Fruit fly (Drosophila melanogaster) whole organism, embryonic: ENCODE data around the gene CG13609.

Experiments used
- ATbp ChIP-seq: fragments of 200-800 bp; sonication (Bioruptor generic); optimal IDR thresholded peaks from 2 replicates; lab custom pipeline; 2017; ENCODE audit warnings: missing biosample characterization, mild to moderate bottlenecking, missing genetic modification characterization, missing genetic modification reagents
- Abd-B ChIP-seq: fragments of 200-800 bp; sonication (Bioruptor generic); optimal IDR thresholded peaks from 2 replicates; lab custom pipeline; 2018; ENCODE audit warnings: missing biosample characterization, mild to moderate bottlenecking, missing genetic modification characterization, moderate library complexity
- Ada2b ChIP-seq: fragments of 200-800 bp; sonication (Bioruptor generic); IDR thresholded peaks from 2 replicates; pipeline ENCODE4 v1.3.6; 2022; ENCODE audit warnings: missing biosample characterization, missing genetic modification characterization
- Asciz ChIP-seq: fragments of 200-800 bp; sonication (Bioruptor generic); optimal IDR thresholded peaks from 2 replicates; lab custom pipeline; 2017; ENCODE audit warnings: missing biosample characterization, mild to moderate bottlenecking, missing genetic modification characterization, missing genetic modification reagents
- Bdp1 ChIP-seq: fragments of 200-800 bp; sonication (Bioruptor generic); optimal IDR thresholded peaks from 3 replicates; lab custom pipeline; 2016; ENCODE audit warnings: missing biosample characterization, missing genetic modification characterization
- CG10274 ChIP-seq: fragments of 200-800 bp; sonication (Bioruptor generic); optimal IDR thresholded peaks from 3 replicates; lab custom pipeline; 2017; ENCODE audit warnings: missing biosample characterization, mild to moderate bottlenecking, missing genetic modification characterization
- CG12155 ChIP-seq: fragments of 200-800 bp; sonication (Bioruptor generic); optimal IDR thresholded peaks from 3 replicates; lab custom pipeline; 2016; ENCODE audit warnings: missing biosample characterization, missing genetic modification characterization
- CG12236 ChIP-seq: fragments of 200-800 bp; sonication (Bioruptor generic); optimal IDR thresholded peaks from 2 replicates; lab custom pipeline; 2016; ENCODE audit warnings: missing biosample characterization, missing genetic modification characterization
- CG12659 ChIP-seq: fragments of 200-800 bp; sonication (Bioruptor generic); optimal IDR thresholded peaks from 3 replicates; lab custom pipeline; 2017; ENCODE audit warnings: mild to moderate bottlenecking, missing biosample characterization, missing genetic modification reagents, missing genetic modification characterization
- CG12942 ChIP-seq: fragments of 200-800 bp; sonication (Bioruptor generic); optimal IDR thresholded peaks from 3 replicates; lab custom pipeline; 2016; ENCODE audit warnings: missing biosample characterization, missing genetic modification characterization
- CG14050 ChIP-seq: fragments of 200-800 bp; sonication (Bioruptor generic); IDR thresholded peaks from 3 replicates; pipeline ENCODE4 v1.3.6; 2022; ENCODE audit warnings: missing biosample characterization, missing genetic modification characterization
- CG15011 ChIP-seq: fragments of 200-800 bp; sonication (Bioruptor generic); optimal IDR thresholded peaks from 3 replicates; lab custom pipeline; 2018; ENCODE audit warnings: missing biosample characterization, mild to moderate bottlenecking, missing genetic modification characterization
- CG18011 ChIP-seq: fragments of 200-800 bp; sonication (Bioruptor generic); optimal IDR thresholded peaks from 2 replicates; lab custom pipeline; 2017; ENCODE audit warnings: missing biosample characterization, missing genetic modification characterization, mild to moderate bottlenecking, moderate library complexity, missing genotype
- CG31365 ChIP-seq: fragments of 200-800 bp; sonication (Bioruptor generic); optimal IDR thresholded peaks from 2 replicates; lab custom pipeline; 2018; ENCODE audit warnings: missing biosample characterization, mild to moderate bottlenecking, missing genetic modification characterization
- CG32532 ChIP-seq: fragments of 200-800 bp; sonication (Bioruptor generic); IDR thresholded peaks from 2 replicates; pipeline ENCODE4 v1.3.6; 2022; ENCODE audit warnings: missing biosample characterization, missing genetic modification characterization
- CG3847 ChIP-seq: fragments of 200-800 bp; sonication (Bioruptor generic); IDR thresholded peaks from 2 replicates; pipeline ENCODE4 v1.3.6; 2022; ENCODE audit warnings: missing biosample characterization, missing genetic modification characterization
- CG3995 ChIP-seq: fragments of 200-800 bp; sonication (Bioruptor generic); optimal IDR thresholded peaks from 3 replicates; lab custom pipeline; 2016; ENCODE audit warnings: missing biosample characterization, missing genetic modification characterization
- CG7839 ChIP-seq: fragments of 200-800 bp; sonication (Bioruptor generic); optimal IDR thresholded peaks from 3 replicates; lab custom pipeline; 2018; ENCODE audit warnings: missing biosample characterization, mild to moderate bottlenecking, missing genetic modification characterization, moderate library complexity
- CG7928 ChIP-seq: fragments of 200-800 bp; sonication (Bioruptor generic); optimal IDR thresholded peaks from 2 replicates; lab custom pipeline; 2017; ENCODE audit warnings: missing biosample characterization, mild to moderate bottlenecking, missing genetic modification characterization
- CG7963 ChIP-seq: fragments of 200-800 bp; sonication (Bioruptor generic); IDR thresholded peaks from 3 replicates; pipeline ENCODE4 v1.3.6; 2022; ENCODE audit warnings: missing biosample characterization, missing genetic modification characterization; ENCODE audit not compliant: partially characterized antibody
- CG9932 ChIP-seq: fragments of 200-800 bp; sonication (Bioruptor generic); IDR thresholded peaks from 2 replicates; pipeline ENCODE4 v1.3.6; 2022; ENCODE audit warnings: missing biosample characterization, missing genetic modification characterization
- Deaf1 ChIP-seq: fragments of 200-800 bp; optimal IDR thresholded peaks from 3 replicates; lab custom pipeline; 2019; ENCODE audit warnings: missing biosample characterization, mild to moderate bottlenecking, missing genetic modification characterization, moderate library complexity
- Dek ChIP-seq: fragments of 200-800 bp; sonication (Bioruptor generic); optimal IDR thresholded peaks from 3 replicates; lab custom pipeline; 2019; ENCODE audit warnings: missing biosample characterization, mild to moderate bottlenecking, missing genetic modification characterization, moderate library complexity
- Drgx ChIP-seq: fragments of 200-800 bp; sonication (Bioruptor generic); IDR thresholded peaks from 2 replicates; pipeline ENCODE4 v1.3.6; 2022; ENCODE audit warnings: missing biosample characterization, missing genetic modification characterization
- ERR ChIP-seq: fragments of 200-800 bp; sonication (Bioruptor generic); optimal IDR thresholded peaks from 2 replicates; lab custom pipeline; 2016; ENCODE audit warnings: missing biosample characterization, missing genetic modification characterization
- Mes4 ChIP-seq: fragments of 200-800 bp; sonication (Bioruptor generic); optimal IDR thresholded peaks from 2 replicates; lab custom pipeline; 2016; ENCODE audit warnings: missing biosample characterization, missing genetic modification characterization
- NfI ChIP-seq: fragments of 200-800 bp; sonication (Bioruptor generic); optimal IDR thresholded peaks from 3 replicates; lab custom pipeline; 2018; ENCODE audit warnings: missing biosample characterization, mild to moderate bottlenecking, missing genetic modification characterization, moderate library complexity
- Rfx ChIP-seq: fragments of 200-800 bp; sonication (Bioruptor generic); IDR thresholded peaks from 2 replicates; pipeline ENCODE4 v1.3.6; 2022; ENCODE audit warnings: missing biosample characterization, missing genetic modification characterization
- abd-A ChIP-seq: fragments of 200-800 bp; sonication (Bioruptor generic); optimal IDR thresholded peaks from 3 replicates; lab custom pipeline; 2019; ENCODE audit warnings: missing biosample characterization, mild to moderate bottlenecking, missing genetic modification characterization, moderate library complexity
- az2 ChIP-seq: fragments of 200-800 bp; sonication (Bioruptor generic); optimal IDR thresholded peaks from 3 replicates; lab custom pipeline; 2016; ENCODE audit warnings: missing biosample characterization, missing genetic modification characterization
- btn ChIP-seq: fragments of 200-800 bp; sonication (Bioruptor generic); optimal IDR thresholded peaks from 2 replicates; lab custom pipeline; 2016; ENCODE audit warnings: missing biosample characterization, missing genetic modification characterization
- cad ChIP-seq: fragments of >200 bp; optimal IDR thresholded peaks from 2 replicates; lab custom pipeline; 2017; ENCODE audit warnings: missing biosample characterization, missing genetic modification characterization
- ci ChIP-seq: fragments of 200-800 bp; sonication (Bioruptor generic); IDR thresholded peaks from 3 replicates; pipeline ENCODE4 v1.3.6; 2022; ENCODE audit warnings: missing biosample characterization, missing genetic modification characterization
- crol ChIP-seq: fragments of 200-800 bp; sonication (Bioruptor generic); IDR thresholded peaks from 2 replicates; pipeline ENCODE4 v1.3.6; 2022; ENCODE audit warnings: missing biosample characterization, missing genetic modification characterization
- dysf ChIP-seq: fragments of 200-800 bp; sonication (Bioruptor generic); IDR thresholded peaks from 3 replicates; pipeline ENCODE4 v1.3.6; 2022; ENCODE audit warnings: missing biosample characterization, missing genetic modification characterization
- gem ChIP-seq: fragments of 200-800 bp; sonication (Bioruptor generic); optimal IDR thresholded peaks from 2 replicates; lab custom pipeline; 2019; ENCODE audit warnings: missing biosample characterization, mild to moderate bottlenecking, missing genetic modification characterization, moderate library complexity
- inv ChIP-seq: fragments of 200-800 bp; sonication (Bioruptor generic); IDR thresholded peaks from 2 replicates; pipeline ENCODE4 v1.3.6; 2022; ENCODE audit warnings: missing biosample characterization, missing genetic modification characterization; ENCODE audit not compliant: partially characterized antibody
- knrl ChIP-seq: fragments of 200-800 bp; sonication (Bioruptor generic); IDR thresholded peaks from 3 replicates; pipeline ENCODE4 v1.3.6; 2022; ENCODE audit warnings: missing biosample characterization, missing genetic modification characterization; ENCODE audit not compliant: partially characterized antibody
- luna ChIP-seq: fragments of 200-800 bp; sonication (Bioruptor generic); optimal IDR thresholded peaks from 2 replicates; lab custom pipeline; 2016; ENCODE audit warnings: missing biosample characterization, missing genetic modification characterization
- nerfin-2 ChIP-seq: fragments of 200-800 bp; sonication (Bioruptor generic); IDR thresholded peaks from 2 replicates; pipeline ENCODE4 v1.3.6; 2022; ENCODE audit warnings: missing biosample characterization, missing genetic modification characterization; ENCODE audit not compliant: partially characterized antibody
- pzg ChIP-seq: fragments of 200-800 bp; sonication (Bioruptor generic); optimal IDR thresholded peaks from 3 replicates; lab custom pipeline; 2018; ENCODE audit warnings: missing biosample characterization, mild to moderate bottlenecking, missing genetic modification characterization, moderate library complexity
- ro ChIP-seq: fragments of 200-800 bp; sonication (Bioruptor generic); IDR thresholded peaks from 2 replicates; pipeline ENCODE4 v1.3.6; 2022; ENCODE audit warnings: missing biosample characterization, missing genetic modification characterization
- seq ChIP-seq: fragments of 200-800 bp; sonication (Bioruptor generic); IDR thresholded peaks from 2 replicates; pipeline ENCODE4 v1.3.6; 2022; ENCODE audit warnings: missing biosample characterization, missing genetic modification characterization
- sisA ChIP-seq: fragments of 200-800 bp; sonication (Bioruptor generic); IDR thresholded peaks from 2 replicates; pipeline ENCODE4 v1.3.6; 2022; ENCODE audit warnings: missing biosample characterization, missing genetic modification characterization
- sob ChIP-seq: fragments of 200-800 bp; sonication (Bioruptor generic); IDR thresholded peaks from 2 replicates; pipeline ENCODE4 v1.3.6; 2022; ENCODE audit warnings: missing biosample characterization, missing genetic modification characterization
- sqz ChIP-seq: fragments of 200-800 bp; sonication (Bioruptor generic); optimal IDR thresholded peaks from 3 replicates; lab custom pipeline; 2018; ENCODE audit warnings: missing biosample characterization, mild to moderate bottlenecking, missing genetic modification characterization
- ssp ChIP-seq: fragments of 200-800 bp; sonication (Bioruptor generic); IDR thresholded peaks from 2 replicates; pipeline ENCODE4 v1.3.6; 2022; ENCODE audit warnings: missing biosample characterization, missing genetic modification characterization
- sug ChIP-seq: fragments of 200-800 bp; optimal IDR thresholded peaks from 2 replicates; lab custom pipeline; 2019; ENCODE audit warnings: missing biosample characterization, mild to moderate bottlenecking, missing genetic modification characterization, moderate library complexity
- trh ChIP-seq: fragments of 200-800 bp; sonication (Bioruptor generic); optimal IDR thresholded peaks from 2 replicates; lab custom pipeline; 2016; ENCODE audit warnings: missing biosample characterization, missing genetic modification characterization
- twi ChIP-seq: fragments of 200-800 bp; optimal IDR thresholded peaks from 2 replicates; lab custom pipeline; 2019; ENCODE audit warnings: missing biosample characterization, mild to moderate bottlenecking, missing genetic modification characterization, moderate library complexity
- z ChIP-seq: fragments of 200-800 bp; sonication (Bioruptor generic); IDR thresholded peaks from 3 replicates; pipeline ENCODE4 v1.3.6; 2022; ENCODE audit warnings: missing biosample characterization, missing genetic modification characterization

Gene CG13609

DNA sequence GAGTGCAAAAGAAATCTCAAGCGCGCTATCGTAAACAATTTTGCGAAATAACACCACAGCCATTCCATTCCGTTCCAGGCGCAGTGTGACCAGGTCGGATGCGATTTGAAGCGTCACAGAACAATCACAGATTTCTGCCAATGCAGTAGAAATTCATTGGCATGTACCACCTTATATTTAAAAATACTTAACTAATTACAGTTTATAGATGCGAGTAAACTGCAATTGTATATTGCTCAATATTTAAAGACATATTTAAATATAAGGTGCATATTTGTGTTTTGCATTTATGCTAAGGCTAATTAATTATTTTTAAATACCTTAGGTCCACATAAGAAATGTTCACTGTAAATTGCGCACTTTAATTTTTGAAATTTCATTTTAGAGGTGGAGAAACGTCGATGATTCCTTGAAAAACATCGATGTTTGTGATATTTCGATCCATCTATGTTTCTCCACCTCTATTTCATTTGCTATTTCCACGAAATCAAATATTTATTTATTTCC, 33.4 kb upstream of the CG13609 start, which contains the start of the genes SMC6 and CG6204 (continued):
- peak; percentile 19; the same call in 1 of the 3 replicates for TF ChIP-seq knrl (GFP tag; lab: Robert Waterston, UW)
- no peak for TF ChIP-seq z (GFP tag; lab: Robert Waterston, UW)
- peak; percentile 95 for TF ChIP-seq sob (GFP tag; lab: Robert Waterston, UW)
- TF ChIP-seq Rfx (GFP tag; lab: Robert Waterston, UW), result peak; percentile 97
- peak; percentile 84 for TF ChIP-seq sqz (GFP tag; lab: Kevin White, UChicago)
- TF ChIP-seq sisA (GFP tag; lab: Robert Waterston, UW), result peak; percentile 95
- TF ChIP-seq Dek (tag; lab: Kevin White, UChicago), result peak; percentile 94
- peak; percentile 96 for TF ChIP-seq CG12659 (GFP tag; lab: Kevin White, UChicago)
- TF ChIP-seq Mes4 (GFP tag; lab: Kevin White, UChicago), result peak; percentile 58
- TF ChIP-seq CG12155 (GFP tag; lab: Kevin White, UChicago), result peak; percentile 92
- TF ChIP-seq CG7839 (tag; lab: Kevin White, UChicago), result peak; percentile 97
- TF ChIP-seq abd-A (tag; lab: Kevin White, UChicago), result no peak
- peak; percentile 96 for TF ChIP-seq CG32532 (GFP tag; lab: Robert Waterston, UW)
- TF ChIP-seq CG10274 (GFP tag; lab: Kevin White, UChicago), result peak; percentile 75
- TF ChIP-seq CG31365, result peak; percentile 73
- TF ChIP-seq Asciz, result peak; percentile 85
- TF ChIP-seq CG7928 (GFP tag; lab: Kevin White, UChicago), result peak; percentile 66
- peak; percentile 90 for TF ChIP-seq CG14050
- peak; percentile 97 for TF ChIP-seq dysf (GFP tag; lab: Robert Waterston, UW)
- peak; percentile 64 for TF ChIP-seq ERR
- peak; percentile 78 for TF ChIP-seq ro
- peak; percentile 92 for TF ChIP-seq ci (GFP tag; lab: Robert Waterston, UW)
- no peak for TF ChIP-seq cad (GFP tag; lab: Kevin White, UChicago)
- peak; percentile 51; the same call in 1 of the 2 replicates for TF ChIP-seq inv (GFP tag; lab: Robert Waterston, UW)
- peak; percentile 97 for TF ChIP-seq CG9932 (GFP tag; lab: Robert Waterston, UW)
- TF ChIP-seq twi, result peak; percentile 91
- peak; percentile 96 for TF ChIP-seq CG3847 (GFP tag; lab: Robert Waterston, UW)
- peak; percentile 66 for TF ChIP-seq CG12236 (GFP tag; lab: Kevin White, UChicago)
- TF ChIP-seq sug (tag; lab: Kevin White, UChicago), result peak; percentile 93
- TF ChIP-seq trh (GFP tag; lab: Kevin White, UChicago), result peak; percentile 78
- TF ChIP-seq Ada2b (GFP tag; lab: Robert Waterston, UW), result peak; percentile 94
- TF ChIP-seq crol (GFP tag; lab: Robert Waterston, UW), result no peak; the same call in 1 of the 2 replicates
- TF ChIP-seq NfI (GFP tag; lab: Kevin White, UChicago), result peak; percentile 93
- peak; percentile 92 for TF ChIP-seq seq
- TF ChIP-seq az2 (GFP tag; lab: Kevin White, UChicago), result peak; percentile 90
- peak; percentile 77 for TF ChIP-seq CG18011
- no peak for TF ChIP-seq nerfin-2
- peak; percentile 88 for TF ChIP-seq CG15011 (GFP tag; lab: Kevin White, UChicago)
- no peak for TF ChIP-seq CG7963 (GFP tag; lab: Robert Waterston, UW)
- peak; percentile 86 for TF ChIP-seq ssp (GFP tag; lab: Robert Waterston, UW)
- TF ChIP-seq Drgx (GFP tag; lab: Robert Waterston, UW), result peak; percentile 94
- peak; percentile 97 for TF ChIP-seq gem
- TF ChIP-seq CG3995, result peak; percentile 79
- peak; percentile 85 for TF ChIP-seq CG12942 (GFP tag; lab: Kevin White, UChicago)
- TF ChIP-seq btn (GFP tag; lab: Kevin White, UChicago), result peak; percentile 34
- TF ChIP-seq Bdp1 (GFP tag; lab: Kevin White, UChicago), result peak; percentile 73
- peak; percentile 90 for TF ChIP-seq ATbp (GFP tag; lab: Kevin White, UChicago)
- TF ChIP-seq Deaf1, result no peak
- peak; percentile 61 for TF ChIP-seq pzg (GFP tag; lab: Kevin White, UChicago)
- TF ChIP-seq luna, result peak; percentile 53
- TF ChIP-seq Abd-B (GFP tag; lab: Kevin White, UChicago), result peak; percentile 97
